Worm (Caenorhabditis elegans): ENCODE measurements around the gene F56C9.3.

DNA sequence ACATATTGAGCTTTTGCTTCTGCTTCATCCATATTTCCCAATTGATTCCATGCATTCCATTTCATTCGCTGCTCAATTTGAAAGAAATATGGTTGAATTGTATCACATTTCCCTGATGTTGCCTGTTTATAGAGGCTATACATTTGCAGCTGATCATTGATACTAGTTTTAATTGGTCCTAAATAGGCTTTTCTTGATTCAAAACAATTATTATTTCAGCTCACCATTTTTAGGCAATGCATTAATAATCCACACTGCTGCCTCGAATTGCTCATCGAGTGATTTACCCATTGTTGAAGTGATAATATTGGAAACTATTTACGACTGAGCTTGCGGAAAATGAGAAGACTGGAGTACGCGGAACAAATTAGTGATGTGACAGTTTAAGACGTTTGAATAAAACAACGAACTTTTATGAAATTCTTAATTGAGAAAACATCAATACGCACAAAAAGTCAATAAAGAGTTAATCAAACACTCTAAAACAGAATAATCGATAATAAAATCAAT, 2.4 kb upstream of the F56C9.3 start, which contains the start of gene acbp-4:
- TF ChIP-seq nhr-77 (tag; optimal IDR thresholded peaks at IDR 0.05) (no peak), unc-62 (GFP tag; optimal IDR thresholded peaks at IDR 0.05) (no peak), ZK546.5 (tag; optimal IDR thresholded peaks at IDR 0.05) (no peak), ztf-11 (tag; optimal IDR thresholded peaks at IDR 0.05) (no peak), ceh-82 (tag; optimal IDR thresholded peaks at IDR 0.05) (no peak)
